Worm (Caenorhabditis elegans): ENCODE results near the gene msp-33.
"Not testable (repeated sequence)": the region's sequence is repeated elsewhere in the genome, so short reads cannot be mapped to it uniquely, and the experiment has no call there.

DNA sequence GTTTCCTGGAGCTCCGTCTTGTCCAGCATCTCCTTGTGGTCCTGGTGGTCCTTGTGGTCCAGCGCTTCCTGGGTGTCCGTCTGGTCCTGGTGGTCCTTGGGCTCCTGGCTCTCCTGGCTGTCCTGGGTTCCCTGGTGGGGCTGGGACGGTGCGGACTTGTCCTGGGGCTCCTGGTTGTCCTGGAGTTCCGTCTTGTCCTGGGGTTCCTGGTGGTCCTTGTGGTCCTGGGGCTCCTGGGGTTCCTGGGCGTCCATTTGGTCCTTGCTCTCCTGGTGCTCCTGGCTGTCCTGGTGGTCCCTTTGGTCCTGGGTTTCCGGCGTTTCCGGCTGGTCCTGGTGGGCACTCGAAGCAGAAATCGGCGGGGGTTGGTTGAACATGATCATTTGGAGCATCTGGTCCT lies 25.7 kb downstream of the msp-33 start:
- not testable (repeated sequence) for TF ChIP-seq ztf-11 (tag; optimal IDR thresholded peaks at IDR 0.05); zip-11 (GFP tag; IDR thresholded peaks at IDR 0.05); lin-39 (tag; optimal IDR thresholded peaks at IDR 0.05); madf-9 (GFP tag; conservative IDR thresholded peaks at IDR 0.05)

Measured in whole organism, L4 larva.